Fruit fly (Drosophila melanogaster): ENCODE measurements around the gene Tsp74F.

DNA sequence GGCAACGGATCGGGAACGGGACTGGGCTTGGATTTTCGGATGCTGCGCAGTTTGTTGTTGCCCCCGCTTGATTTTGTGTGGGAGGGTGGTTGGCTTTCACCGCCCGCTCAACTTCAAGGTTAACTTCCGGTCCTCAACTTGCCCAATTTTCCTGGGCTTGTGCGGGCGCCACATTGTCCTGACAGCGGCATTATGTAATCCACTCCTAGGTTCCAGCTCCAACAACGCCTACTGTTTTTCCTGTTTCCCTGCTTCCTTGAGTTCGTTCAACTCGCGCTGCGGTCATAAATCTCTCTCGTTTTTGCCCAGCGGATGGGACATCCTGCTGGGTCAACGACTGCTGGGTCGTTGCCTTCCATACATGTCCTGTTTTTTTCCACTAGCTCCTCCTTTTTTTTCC is 36.2 kb upstream of the Tsp74F start:
- TF ChIP-seq CG12605 (GFP tag; IDR thresholded peaks at IDR 0.05) (no peak), Pif1A (GFP tag; optimal IDR thresholded peaks at IDR 0.05) (no peak), CG15710 (tag; optimal IDR thresholded peaks at IDR 0.05) (no peak), CG13204 (GFP tag; optimal IDR thresholded peaks at IDR 0.05) (no peak), CG10348 (GFP tag; IDR thresholded peaks at IDR 0.05) (no peak), CG8301 (tag; optimal IDR thresholded peaks at IDR 0.05) (no peak), Snoo (tag; optimal IDR thresholded peaks at IDR 0.05) (no peak), rn (GFP tag; IDR thresholded peaks at IDR 0.05) (no peak), CG32121 (GFP tag; IDR thresholded peaks at IDR 0.05) (no peak), CG4496 (GFP tag; IDR thresholded peaks at IDR 0.05) (no peak), Pif1B (GFP tag; optimal IDR thresholded peaks at IDR 0.05) (no peak), gl (tag; optimal IDR thresholded peaks at IDR 0.05) (no peak)

All from whole organism, pupa.